Worm (Caenorhabditis elegans): ENCODE results near the gene lig-4.

DNA sequence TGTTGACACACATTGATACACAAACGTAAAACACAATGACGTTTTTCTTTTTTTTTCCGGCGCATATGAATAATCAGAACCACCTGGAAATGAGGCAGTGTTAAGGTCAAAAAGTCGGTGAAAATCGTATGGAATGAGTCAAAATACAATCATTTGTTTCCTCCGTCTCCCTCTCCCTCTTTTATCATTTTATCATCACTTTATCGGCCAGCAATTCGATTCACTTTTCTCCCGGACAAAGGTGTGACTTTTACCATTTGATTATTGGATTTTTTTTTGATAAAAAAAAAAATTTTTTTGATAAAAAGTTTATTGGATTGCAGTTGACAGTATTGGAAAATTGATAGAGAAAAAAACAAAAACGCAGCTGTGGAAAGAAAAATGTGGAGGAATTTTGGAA is 42.3 kb upstream of the lig-4 start:
- TF ChIP-seq aly-2 (tag; optimal IDR thresholded peaks at IDR 0.05) (no peak), ztf-4 (tag; optimal IDR thresholded peaks at IDR 0.05) (no peak), ces-1 (GFP tag; optimal IDR thresholded peaks at IDR 0.05) (no peak), egl-27 (tag; optimal IDR thresholded peaks at IDR 0.05) (no peak), ama-1 (optimal IDR thresholded peaks at IDR 0.05) (no peak), ztf-11 (tag; optimal IDR thresholded peaks at IDR 0.05) (no peak), lin-39 (tag; optimal IDR thresholded peaks at IDR 0.05) (no peak), ceh-90 (tag; optimal IDR thresholded peaks at IDR 0.05) (no peak), pax-3 (tag; optimal IDR thresholded peaks at IDR 0.05) (no peak), lir-3 (tag; optimal IDR thresholded peaks at IDR 0.05; ENCODE audit: poor library complexity) (no peak), fkh-10 (GFP tag; optimal IDR thresholded peaks at IDR 0.05) (no peak), nhr-76 (tag; optimal IDR thresholded peaks at IDR 0.05) (no peak), lsy-2 (tag; optimal IDR thresholded peaks at IDR 0.05) (no peak)
